Worm (Caenorhabditis elegans): ENCODE measurements around the gene C05D12.7.

ce11 chrII:11383058-11383457 lies 26.8 kb upstream of the C05D12.7 start, which contains the start of the genes C33B4.5 and C33B4.4:
- TF ChIP-seq pqm-1 (tag; optimal IDR thresholded peaks at IDR 0.05): no peak
- TF ChIP-seq ztf-11 (tag; optimal IDR thresholded peaks at IDR 0.05): no peak
- TF ChIP-seq zag-1 (tag; optimal IDR thresholded peaks at IDR 0.05): no peak
- no peak for TF ChIP-seq nhr-77 (tag; optimal IDR thresholded peaks at IDR 0.05)
- TF ChIP-seq egl-27 (tag; optimal IDR thresholded peaks at IDR 0.05): no peak
- no peak for TF ChIP-seq lin-39 (tag; optimal IDR thresholded peaks at IDR 0.05)
- no peak for TF ChIP-seq R02D3.7 (tag; optimal IDR thresholded peaks at IDR 0.05)
- TF ChIP-seq ama-1 (optimal IDR thresholded peaks at IDR 0.05): no peak
- TF ChIP-seq nhr-12 (tag; optimal IDR thresholded peaks at IDR 0.05): no peak
- no peak for TF ChIP-seq elt-3 (tag; optimal IDR thresholded peaks at IDR 0.05)

All from whole organism, L3 larva.